Worm (Caenorhabditis elegans): Measurements from ENCODE around the gene dhhc-14.
"Not testable (repeated sequence)": the region's sequence is repeated elsewhere in the genome, so short reads cannot be mapped to it uniquely, and the experiment has no call there.

Gene dhhc-14

ce11 chrX:8527950-8528349 is 24.1 kb upstream of the dhhc-14 start, which contains the start of gene flp-5:
Gene flp-5, plus strand, starts transcription at chrX:8528250.
- TF ChIP-seq B0310.2 (tag; optimal IDR thresholded peaks at IDR 0.05) (no peak), pes-1 (GFP tag; IDR thresholded peaks at IDR 0.05) (no peak), F13C5.2 (tag; optimal IDR thresholded peaks at IDR 0.05) (no peak), scrt-1 (GFP tag; IDR thresholded peaks at IDR 0.05) (no peak), ets-7 (tag; optimal IDR thresholded peaks at IDR 0.05) (no peak), ceh-36 (tag; optimal IDR thresholded peaks at IDR 0.05) (no peak), ceh-13 (GFP tag; optimal IDR thresholded peaks at IDR 0.05) (no peak), tbx-37 (GFP tag; conservative IDR thresholded peaks at IDR 0.05) (no peak), aly-1 (tag; optimal IDR thresholded peaks at IDR 0.05) (no peak), sea-1 (GFP tag; conservative IDR thresholded peaks at IDR 0.05) (no peak), hmg-4 (GFP tag; optimal IDR thresholded peaks at IDR 0.05) (no peak), ama-1 (optimal IDR thresholded peaks at IDR 0.05) (no peak), tbx-11 (GFP tag; IDR thresholded peaks at IDR 0.05) (no peak), flt-1 (GFP tag; IDR thresholded peaks at IDR 0.05) (no peak), tra-4 (tag; optimal IDR thresholded peaks at IDR 0.05) (no peak), hmbx-1 (tag; optimal IDR thresholded peaks at IDR 0.05) (no peak), hnd-1 (tag; optimal IDR thresholded peaks at IDR 0.05) (no peak)

DNA sequence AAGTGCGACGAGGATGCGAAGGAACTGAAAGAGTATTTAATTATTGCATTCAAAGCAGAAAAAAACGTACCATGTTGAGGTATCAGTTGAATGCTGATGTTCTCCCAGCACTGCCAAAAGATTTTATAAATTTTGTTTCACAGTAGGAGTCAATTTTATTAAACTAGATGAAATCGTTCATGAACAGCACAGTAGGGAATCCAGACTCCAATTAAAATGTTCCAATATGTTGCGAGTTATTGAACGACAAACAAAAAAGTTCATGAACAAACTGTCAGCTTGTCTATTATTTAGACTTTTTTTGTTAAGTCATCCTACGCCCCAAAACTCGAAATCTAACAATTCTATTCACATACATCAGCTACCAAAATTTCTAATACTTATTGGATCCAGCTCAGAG is 17.1 kb upstream of the dhhc-14 start, which contains the start of gene nspc-1:
Gene nspc-1 (minus strand): TSS at position 101 of the 400 bp plus-strand sequence.
- not testable (repeated sequence) for TF ChIP-seq B0310.2 (tag; optimal IDR thresholded peaks at IDR 0.05); pes-1 (GFP tag; IDR thresholded peaks at IDR 0.05); tbx-11 (GFP tag; IDR thresholded peaks at IDR 0.05)

ce11 chrX:8536791-8537190 is 15.3 kb upstream of the dhhc-14 start, which contains the start of gene nspc-3:
Gene nspc-3, plus strand, starts transcription at chrX:8537091.
- TF ChIP-seq ceh-13 (GFP tag; optimal IDR thresholded peaks at IDR 0.05) (no peak), F13C5.2 (tag; optimal IDR thresholded peaks at IDR 0.05) (no peak), flt-1 (GFP tag; IDR thresholded peaks at IDR 0.05) (no peak), ama-1 (optimal IDR thresholded peaks at IDR 0.05) (no peak), hnd-1 (tag; optimal IDR thresholded peaks at IDR 0.05) (no peak), hmbx-1 (tag; optimal IDR thresholded peaks at IDR 0.05) (no peak), scrt-1 (GFP tag; IDR thresholded peaks at IDR 0.05) (no peak), tbx-37 (GFP tag; conservative IDR thresholded peaks at IDR 0.05) (no peak), pes-1 (GFP tag; IDR thresholded peaks at IDR 0.05) (no peak), ceh-36 (tag; optimal IDR thresholded peaks at IDR 0.05) (no peak), aly-1 (tag; optimal IDR thresholded peaks at IDR 0.05) (no peak)

DNA sequence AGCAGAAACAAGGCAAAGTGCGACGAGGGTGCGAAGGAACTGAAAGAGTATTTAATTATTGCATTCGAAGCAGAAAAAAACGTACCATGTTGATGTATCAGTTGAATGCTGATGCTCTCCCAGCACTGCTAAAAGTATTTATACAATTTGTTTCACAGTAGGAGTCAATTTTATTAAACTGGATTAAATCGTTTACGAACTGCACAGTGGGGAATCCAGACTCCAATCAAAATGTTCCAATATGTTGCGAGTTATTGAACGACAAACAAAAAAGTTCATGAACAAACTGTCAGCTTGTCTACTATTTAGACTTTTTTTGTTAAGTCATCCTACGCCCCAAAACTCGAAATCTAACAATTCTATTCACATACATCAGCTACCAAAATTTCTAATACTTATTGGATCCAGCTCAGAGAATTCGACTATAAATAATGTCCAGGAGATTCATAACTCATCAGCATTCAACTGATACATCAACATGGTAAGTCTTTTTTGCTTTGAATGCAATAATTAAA is 13.8 kb upstream of the dhhc-14 start, which contains the start of the genes nspc-4 and nspc-5:
Gene nspc-4 (minus strand): TSS at position 101 of the 515 bp plus-strand sequence.
Gene nspc-5 (plus strand): TSS at position 465 of the 515 bp plus-strand sequence.
- TF ChIP-seq B0310.2, F13C5.2, hmbx-1 (tag; optimal IDR thresholded peaks at IDR 0.05): not testable (repeated sequence)

DNA sequence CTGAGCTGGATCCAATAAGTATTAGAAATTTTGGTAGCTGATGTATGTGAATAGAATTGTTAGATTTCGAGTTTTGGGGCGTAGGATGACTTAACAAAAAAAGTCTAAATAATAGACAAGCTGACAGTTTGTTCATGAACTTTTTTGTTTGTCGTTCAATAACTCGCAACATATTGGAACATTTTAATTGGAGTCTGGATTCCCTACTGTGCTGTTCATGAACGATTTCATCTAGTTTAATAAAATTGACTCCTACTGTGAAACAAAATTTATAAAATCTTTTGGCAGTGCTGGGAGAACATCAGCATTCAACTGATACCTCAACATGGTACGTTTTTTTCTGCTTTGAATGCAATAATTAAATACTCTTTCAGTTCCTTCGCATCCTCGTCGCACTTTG is 10.5 kb upstream of the dhhc-14 start, which contains the start of gene nspc-7:
Gene nspc-7 (plus strand): TSS at position 301 of the 400 bp plus-strand sequence.
- TF ChIP-seq ceh-36 (tag; optimal IDR thresholded peaks at IDR 0.05); tbx-37 (GFP tag; conservative IDR thresholded peaks at IDR 0.05); B0310.2 (tag; optimal IDR thresholded peaks at IDR 0.05): not testable (repeated sequence)

ce11 chrX:8545971-8546442 is 6.1 kb upstream of the dhhc-14 start, which contains the start of gene sdha-1:
Gene sdha-1, minus strand, starts transcription at chrX:8546021.
- TF ChIP-seq F13C5.2 (tag; optimal IDR thresholded peaks at IDR 0.05) (peak; percentile 43), B0310.2 (tag; optimal IDR thresholded peaks at IDR 0.05) (no peak), tbx-37 (GFP tag; conservative IDR thresholded peaks at IDR 0.05) (0 out of 2 replicates have a peak, but pooled peaks have one; percentile 13), hmg-4 (GFP tag; optimal IDR thresholded peaks at IDR 0.05) (peak; percentile 31), tbx-11 (GFP tag; IDR thresholded peaks at IDR 0.05) (0 out of 2 replicates have a peak, but pooled peaks have one; percentile 22)

- no peak for TF ChIP-seq sea-1 (GFP tag; conservative IDR thresholded peaks at IDR 0.05)
- no peak for TF ChIP-seq tbx-11 (GFP tag; IDR thresholded peaks at IDR 0.05)
- TF ChIP-seq tra-4 (tag; optimal IDR thresholded peaks at IDR 0.05): no peak
- no peak for TF ChIP-seq ets-7 (tag; optimal IDR thresholded peaks at IDR 0.05)
- no peak for TF ChIP-seq tbx-37 (GFP tag; conservative IDR thresholded peaks at IDR 0.05)
- TF ChIP-seq hmg-4 (GFP tag; optimal IDR thresholded peaks at IDR 0.05): no peak
- no peak for TF ChIP-seq ceh-13 (GFP tag; optimal IDR thresholded peaks at IDR 0.05)
- no peak for TF ChIP-seq scrt-1 (GFP tag; IDR thresholded peaks at IDR 0.05)
- TF ChIP-seq ama-1 (optimal IDR thresholded peaks at IDR 0.05): no peak
- no peak for TF ChIP-seq flt-1 (GFP tag; IDR thresholded peaks at IDR 0.05)
- no peak for TF ChIP-seq aly-1 (tag; optimal IDR thresholded peaks at IDR 0.05)
- no peak for TF ChIP-seq B0310.2 (tag; optimal IDR thresholded peaks at IDR 0.05)
Measured at ce11 chrX:8549026-8549425, 3.1 kb upstream of the dhhc-14 start, which contains the start of gene D2021.4. Gene D2021.4, minus strand, starts transcription at chrX:8549073.

- TF ChIP-seq ceh-13 (GFP tag; optimal IDR thresholded peaks at IDR 0.05): no peak
- no peak for TF ChIP-seq hmbx-1 (tag; optimal IDR thresholded peaks at IDR 0.05)
- no peak for TF ChIP-seq ets-7 (tag; optimal IDR thresholded peaks at IDR 0.05)
- TF ChIP-seq tra-4 (tag; optimal IDR thresholded peaks at IDR 0.05): no peak
- no peak for TF ChIP-seq ceh-36 (tag; optimal IDR thresholded peaks at IDR 0.05)
- TF ChIP-seq ama-1 (optimal IDR thresholded peaks at IDR 0.05): no peak
- no peak for TF ChIP-seq aly-1 (tag; optimal IDR thresholded peaks at IDR 0.05)
- no peak for TF ChIP-seq scrt-1 (GFP tag; IDR thresholded peaks at IDR 0.05)
Measured at ce11 chrX:8550099-8550498, 2.0 kb upstream of the dhhc-14 start.

Measured in whole organism, early embryonic.